Fruit fly (Drosophila melanogaster) whole organism, embryonic: ENCODE data around the gene Cp7Fa.

Source experiments
- CG11560 ChIP-seq: fragments of 200-800 bp; sonication (Bioruptor generic); IDR thresholded peaks from 3 replicates; pipeline ENCODE4 v1.3.6; 2022; ENCODE audit warnings: missing biosample characterization, missing genetic modification characterization
- CG12744 ChIP-seq: fragments of 200-800 bp; sonication (Bioruptor generic); optimal IDR thresholded peaks from 2 replicates; lab custom pipeline; 2016; ENCODE audit warnings: missing biosample characterization, missing genetic modification characterization
- CG15269 ChIP-seq: fragments of 200-800 bp; sonication (Bioruptor generic); optimal IDR thresholded peaks from 2 replicates; lab custom pipeline; 2018; ENCODE audit warnings: missing biosample characterization, mild to moderate bottlenecking, missing genetic modification characterization, moderate library complexity
- CG15514 ChIP-seq: fragments of 200-800 bp; sonication (Bioruptor generic); optimal IDR thresholded peaks from 3 replicates; lab custom pipeline; 2017; ENCODE audit warnings: missing biosample characterization, missing genetic modification characterization, mild to moderate bottlenecking, moderate library complexity, missing genetic modification reagents
- CG16779 ChIP-seq: fragments of 200-800 bp; sonication (Bioruptor generic); IDR thresholded peaks from 2 replicates; pipeline ENCODE4 v1.3.6; 2022; ENCODE audit warnings: missing biosample characterization, missing genetic modification characterization
- CG17328 ChIP-seq: fragments of 200-800 bp; sonication (Bioruptor generic); IDR thresholded peaks from 2 replicates; pipeline ENCODE4 v1.3.6; 2022; ENCODE audit warnings: missing biosample characterization, missing genetic modification characterization
- CG17385 ChIP-seq: fragments of 200-800 bp; sonication (Bioruptor generic); optimal IDR thresholded peaks from 3 replicates; lab custom pipeline; 2018; ENCODE audit warnings: missing biosample characterization, mild to moderate bottlenecking, missing genetic modification characterization
- CG18476 ChIP-seq: fragments of 200-800 bp; sonication (Bioruptor generic); optimal IDR thresholded peaks from 2 replicates; lab custom pipeline; 2016; ENCODE audit warnings: missing biosample characterization, mild to moderate bottlenecking, missing genetic modification characterization
- CG2202 ChIP-seq: fragments of 200-800 bp; sonication (Bioruptor generic); optimal IDR thresholded peaks from 2 replicates; lab custom pipeline; 2018; ENCODE audit warnings: missing biosample characterization, mild to moderate bottlenecking, missing genetic modification characterization
- CG2712 ChIP-seq: fragments of 200-800 bp; optimal IDR thresholded peaks from 3 replicates; lab custom pipeline; 2019; ENCODE audit warnings: missing biosample characterization, mild to moderate bottlenecking, missing genetic modification characterization, moderate library complexity
- CG3838 ChIP-seq: fragments of 200-800 bp; sonication (Bioruptor generic); optimal IDR thresholded peaks from 3 replicates; lab custom pipeline; 2016; ENCODE audit warnings: missing biosample characterization, missing genetic modification characterization
- CG6813 ChIP-seq: fragments of 200-800 bp; sonication (Bioruptor generic); optimal IDR thresholded peaks from 2 replicates; lab custom pipeline; 2017; ENCODE audit warnings: missing biosample characterization, missing genetic modification characterization, mild to moderate bottlenecking, moderate library complexity, missing genetic modification reagents
- CG8478 ChIP-seq: fragments of >200 bp; optimal IDR thresholded peaks from 2 replicates; lab custom pipeline; 2018
- CG8765 ChIP-seq: fragments of 200-800 bp; sonication (Bioruptor generic); IDR thresholded peaks from 2 replicates; pipeline ENCODE4 v1.3.6; 2022; ENCODE audit warnings: missing biosample characterization, missing genetic modification characterization
- CoRest ChIP-seq: fragments of 200-800 bp; sonication (Bioruptor generic); optimal IDR thresholded peaks from 3 replicates; lab custom pipeline; 2018; ENCODE audit warnings: missing biosample characterization, mild to moderate bottlenecking, missing genetic modification characterization, moderate library complexity
- Deaf1 ChIP-seq: fragments of 200-800 bp; optimal IDR thresholded peaks from 3 replicates; lab custom pipeline; 2019; ENCODE audit warnings: missing biosample characterization, mild to moderate bottlenecking, missing genetic modification characterization, moderate library complexity
- Dek ChIP-seq: fragments of 200-800 bp; sonication (Bioruptor generic); optimal IDR thresholded peaks from 3 replicates; lab custom pipeline; 2019; ENCODE audit warnings: missing biosample characterization, mild to moderate bottlenecking, missing genetic modification characterization, moderate library complexity
- Dref ChIP-seq: fragments of 200-800 bp; sonication (Bioruptor generic); IDR thresholded peaks from 2 replicates; pipeline ENCODE4 v1.3.6; 2022; ENCODE audit warnings: missing biosample characterization, missing genetic modification characterization
- E2f1 ChIP-seq: fragments of 200-800 bp; sonication (Bioruptor generic); IDR thresholded peaks from 2 replicates; pipeline ENCODE4 v1.3.6; 2022; ENCODE audit warnings: missing biosample characterization, missing genetic modification characterization
- Hmx ChIP-seq: fragments of 200-800 bp; sonication (Bioruptor generic); optimal IDR thresholded peaks from 2 replicates; lab custom pipeline; 2016; ENCODE audit warnings: missing biosample characterization, missing genetic modification characterization
- Hr39 ChIP-seq: fragments of >200 bp; optimal IDR thresholded peaks from 2 replicates; lab custom pipeline; 2017
- Lhr ChIP-seq: fragments of 200-800 bp; sonication (Bioruptor generic); optimal IDR thresholded peaks from 3 replicates; lab custom pipeline; 2017; ENCODE audit warnings: mild to moderate bottlenecking, missing biosample characterization, missing genetic modification reagents, missing genetic modification characterization
- Mad ChIP-seq: fragments of 200-800 bp; sonication (Bioruptor generic); optimal IDR thresholded peaks from 2 replicates; lab custom pipeline; 2016; ENCODE audit warnings: missing biosample characterization, missing genetic modification characterization
- Neu2 ChIP-seq: fragments of 200-800 bp; sonication (Bioruptor generic); optimal IDR thresholded peaks from 3 replicates; lab custom pipeline; 2016; ENCODE audit warnings: missing biosample characterization, missing genetic modification characterization, borderline replicate concordance
- NfI ChIP-seq: fragments of 200-800 bp; sonication (Bioruptor generic); optimal IDR thresholded peaks from 3 replicates; lab custom pipeline; 2018; ENCODE audit warnings: missing biosample characterization, mild to moderate bottlenecking, missing genetic modification characterization, moderate library complexity
- Sin3A ChIP-seq: fragments of >200 bp; optimal IDR thresholded peaks from 2 replicates; lab custom pipeline; 2018
- Six4 ChIP-seq: fragments of 200-800 bp; sonication (Bioruptor generic); optimal IDR thresholded peaks from 2 replicates; lab custom pipeline; 2016; ENCODE audit warnings: missing biosample characterization, missing genetic modification characterization
- aop ChIP-seq: fragments of 200-800 bp; sonication (Bioruptor generic); IDR thresholded peaks from 2 replicates; pipeline ENCODE4 v1.3.6; 2022; ENCODE audit warnings: missing biosample characterization, missing genetic modification characterization
- ap ChIP-seq: fragments of 200-800 bp; sonication (Bioruptor generic); IDR thresholded peaks from 2 replicates; pipeline ENCODE4 v1.3.6; 2022; ENCODE audit warnings: missing biosample characterization, missing genetic modification characterization
- bigmax ChIP-seq: fragments of 200-800 bp; sonication (Bioruptor generic); optimal IDR thresholded peaks from 2 replicates; lab custom pipeline; 2018; ENCODE audit warnings: missing biosample characterization, mild to moderate bottlenecking, missing genetic modification characterization
- bowl ChIP-seq: fragments of 200-800 bp; sonication (Bioruptor generic); IDR thresholded peaks from 2 replicates; pipeline ENCODE4 v1.3.6; 2022; ENCODE audit warnings: missing biosample characterization, missing genetic modification characterization
- crc ChIP-seq: fragments of 200-800 bp; sonication (Bioruptor generic); optimal IDR thresholded peaks from 2 replicates; lab custom pipeline; 2016; ENCODE audit warnings: missing biosample characterization, missing genetic modification characterization
- dan ChIP-seq: fragments of 200-800 bp; sonication (Bioruptor generic); IDR thresholded peaks from 2 replicates; pipeline ENCODE4 v1.3.6; 2022; ENCODE audit warnings: missing biosample characterization, missing genetic modification characterization
- esg ChIP-seq: fragments of 200-800 bp; sonication (Bioruptor generic); conservative IDR thresholded peaks from 2 replicates; pipeline ENCODE4 v1.3.6; 2022; ENCODE audit warnings: missing biosample characterization, missing genetic modification characterization
- eve ChIP-seq, 2 experiments: fragments of >200 bp; optimal IDR thresholded peaks; 2 replicates each; lab custom pipeline; 2017; ENCODE audit warnings: missing biosample characterization in 2 of 2, missing genetic modification characterization in 2 of 2
- hkb ChIP-seq, 2 experiments: fragments of 200-800 bp in 1 of 2; fragments of >200 bp in 1 of 2; sonication (Bioruptor generic) in 1 of 2; IDR thresholded peaks in 1 of 2; optimal IDR thresholded peaks in 1 of 2; 2 replicates each; pipeline versions ENCODE4 v1.3.6 to Lab custom; 2017 to 2022; ENCODE audit warnings: missing biosample characterization in 1 of 2, missing genetic modification characterization in 1 of 2
- jigr1 ChIP-seq: fragments of 200-800 bp; sonication (Bioruptor generic); IDR thresholded peaks from 3 replicates; pipeline ENCODE4 v1.3.6; 2022; ENCODE audit warnings: missing biosample characterization, missing genetic modification characterization
- lbe ChIP-seq: fragments of 200-800 bp; sonication (Bioruptor generic); optimal IDR thresholded peaks from 2 replicates; lab custom pipeline; 2016; ENCODE audit warnings: missing biosample characterization, mild to moderate bottlenecking, missing genetic modification characterization
- lov ChIP-seq, 2 experiments: fragments of 200-800 bp in 1 of 2; fragments of >200 bp in 1 of 2; sonication (Bioruptor generic) in 1 of 2; IDR thresholded peaks in 1 of 2; optimal IDR thresholded peaks in 1 of 2; 2 replicates in 1 of 2; 3 replicates in 1 of 2; pipeline versions ENCODE4 v1.3.6 to Lab custom; 2017 to 2022; ENCODE audit warnings: missing biosample characterization in 1 of 2, missing genetic modification characterization in 1 of 2
- nerfin-1 ChIP-seq: fragments of 200-800 bp; sonication (Bioruptor generic); optimal IDR thresholded peaks from 3 replicates; lab custom pipeline; 2019; ENCODE audit warnings: missing biosample characterization, mild to moderate bottlenecking, missing genetic modification characterization, moderate library complexity
- nom ChIP-seq: fragments of 200-800 bp; sonication (Bioruptor generic); optimal IDR thresholded peaks from 2 replicates; lab custom pipeline; 2017; ENCODE audit warnings: missing biosample characterization, missing genetic modification characterization, mild to moderate bottlenecking, moderate library complexity, missing genetic modification reagents
- onecut ChIP-seq: fragments of 200-800 bp; sonication (Bioruptor generic); IDR thresholded peaks from 2 replicates; pipeline ENCODE4 v1.3.6; 2022; ENCODE audit warnings: missing biosample characterization, missing genetic modification characterization
- p53 ChIP-seq: fragments of 200-800 bp; sonication (Bioruptor generic); optimal IDR thresholded peaks from 2 replicates; lab custom pipeline; 2016; ENCODE audit warnings: missing biosample characterization, missing genetic modification characterization
- pum ChIP-seq: fragments of 200-800 bp; sonication (Bioruptor generic); optimal IDR thresholded peaks from 2 replicates; lab custom pipeline; 2016; ENCODE audit warnings: missing biosample characterization, missing genetic modification characterization
- shn ChIP-seq: fragments of 200-800 bp; sonication (Bioruptor generic); optimal IDR thresholded peaks from 3 replicates; lab custom pipeline; 2016; ENCODE audit warnings: missing biosample characterization, missing genetic modification characterization
- sima ChIP-seq: fragments of 200-800 bp; sonication (Bioruptor generic); optimal IDR thresholded peaks from 2 replicates; lab custom pipeline; 2016; ENCODE audit warnings: missing biosample characterization, missing genetic modification characterization
- sna ChIP-seq: fragments of 200-800 bp; sonication (Bioruptor generic); IDR thresholded peaks from 2 replicates; pipeline ENCODE4 v1.3.6; 2022; ENCODE audit warnings: missing biosample characterization, missing genetic modification characterization; ENCODE audit not compliant: partially characterized antibody
- tgo ChIP-seq: fragments of 200-800 bp; sonication (Bioruptor generic); IDR thresholded peaks from 3 replicates; pipeline ENCODE4 v1.3.6; 2022; ENCODE audit warnings: missing biosample characterization, missing genetic modification characterization
- tx ChIP-seq: fragments of 200-800 bp; sonication (Bioruptor generic); optimal IDR thresholded peaks from 2 replicates; lab custom pipeline; 2016; ENCODE audit warnings: missing biosample characterization, missing genetic modification characterization
- vfl ChIP-seq: fragments of 200-800 bp; sonication (Bioruptor generic); optimal IDR thresholded peaks from 2 replicates; lab custom pipeline; 2016; ENCODE audit warnings: missing biosample characterization, missing genetic modification characterization

Cp7Fa gene

dm6 chrX:8464378-8465036 is 6.2 kb upstream of the Cp7Fa start, which contains the start of gene Sptr (continued):
- TF ChIP-seq lov (optimal IDR thresholded peaks at IDR 0.05; lab: Kevin White, UChicago), result no peak
- TF ChIP-seq lov (GFP tag; IDR thresholded peaks at IDR 0.05; lab: Robert Waterston, UW), result 0 out of 3 replicates have a peak, but pooled peaks have one; percentile 26
- peak; percentile 56 for TF ChIP-seq crc (GFP tag; lab: Kevin White, UChicago)
- TF ChIP-seq bowl (GFP tag; lab: Robert Waterston, UW), result peak; percentile 84
- TF ChIP-seq Neu2 (GFP tag; lab: Kevin White, UChicago), result no peak
- peak; percentile 88 for TF ChIP-seq nom (GFP tag; lab: Kevin White, UChicago)
- no peak for TF ChIP-seq CG8478 (lab: Kevin White, UChicago)
- peak; percentile 92 for TF ChIP-seq CG15269 (tag; lab: Kevin White, UChicago)
- TF ChIP-seq CG18476, result peak; percentile 81
- peak; percentile 85 for TF ChIP-seq esg (GFP tag; lab: Robert Waterston, UW)
- peak; percentile 88 for TF ChIP-seq lbe
- peak; percentile 88 for TF ChIP-seq CG17328
- TF ChIP-seq CG17385 (GFP tag; lab: Kevin White, UChicago), result peak; percentile 84
- no peak for TF ChIP-seq Hr39 (lab: Kevin White, UChicago)
- TF ChIP-seq sima (GFP tag; lab: Kevin White, UChicago), result peak; percentile 16
- TF ChIP-seq ap (GFP tag; lab: Robert Waterston, UW), result peak; percentile 80
- TF ChIP-seq bigmax (GFP tag; lab: Kevin White, UChicago), result no peak
- TF ChIP-seq dan, result no peak
- peak; percentile 20 for TF ChIP-seq CG3838 (GFP tag; lab: Kevin White, UChicago)
- TF ChIP-seq hkb (optimal IDR thresholded peaks at IDR 0.05; lab: Kevin White, UChicago), result no peak
- peak; percentile 94 for TF ChIP-seq hkb (GFP tag; IDR thresholded peaks at IDR 0.05; lab: Robert Waterston, UW)
- TF ChIP-seq CG11560 (tag; lab: Robert Waterston, UW), result peak; percentile 62; the same call in 2 of the 3 replicates
- TF ChIP-seq Mad (GFP tag; lab: Kevin White, UChicago), result peak; percentile 60
- TF ChIP-seq Sin3A, result no peak
- peak; percentile 90 for TF ChIP-seq CoRest
- peak; percentile 50; the same call in 2 of the 3 replicates for TF ChIP-seq jigr1 (GFP tag; lab: Robert Waterston, UW)
- TF ChIP-seq CG12744 (GFP tag; lab: Kevin White, UChicago), result peak; percentile 68
- peak; percentile 67 for TF ChIP-seq nerfin-1 (tag; lab: Kevin White, UChicago)
- peak; percentile 80 for TF ChIP-seq CG2712 (tag; lab: Kevin White, UChicago)
- peak; percentile 63; the same call in 1 of the 2 replicates for TF ChIP-seq CG8765 (GFP tag; lab: Robert Waterston, UW)
- TF ChIP-seq tx (GFP tag; lab: Kevin White, UChicago), result peak; percentile 59
- TF ChIP-seq onecut (GFP tag; lab: Robert Waterston, UW), result peak; percentile 63
- TF ChIP-seq Lhr, result no peak
- peak; percentile 65 for TF ChIP-seq Hmx (GFP tag; lab: Kevin White, UChicago)
- peak; percentile 92 for TF ChIP-seq tgo (GFP tag; lab: Robert Waterston, UW)
- TF ChIP-seq E2f1 (GFP tag; lab: Robert Waterston, UW), result peak; percentile 87
- TF ChIP-seq CG6813 (GFP tag; lab: Kevin White, UChicago), result peak; percentile 91
- TF ChIP-seq vfl, result peak; percentile 82
- peak; percentile 74 for TF ChIP-seq CG16779 (GFP tag; lab: Robert Waterston, UW)
- TF ChIP-seq pum, result peak; percentile 54
- peak; percentile 63 for TF ChIP-seq Six4 (GFP tag; lab: Kevin White, UChicago)
- no peak for TF ChIP-seq eve (GFP tag; optimal IDR thresholded peaks at IDR 0.05; lab: Kevin White, UChicago)
- no peak for TF ChIP-seq CG2202 (tag; lab: Kevin White, UChicago)
- TF ChIP-seq aop (GFP tag; lab: Robert Waterston, UW), result peak; percentile 56; the same call in 1 of the 2 replicates
- no peak for TF ChIP-seq sna (GFP tag; lab: Robert Waterston, UW)
- no peak for TF ChIP-seq Dref (GFP tag; lab: Robert Waterston, UW)
- TF ChIP-seq CG15514 (GFP tag; lab: Kevin White, UChicago), result peak; percentile 85
- TF ChIP-seq Dek (tag; lab: Kevin White, UChicago), result peak; percentile 91
- peak; percentile 23 for TF ChIP-seq shn
- no peak for TF ChIP-seq p53 (GFP tag; lab: Kevin White, UChicago)
- peak; percentile 67 for TF ChIP-seq Deaf1
- peak; percentile 84 for TF ChIP-seq NfI (GFP tag; lab: Kevin White, UChicago)
